Worm (Caenorhabditis elegans): ENCODE measurements around the gene gar-1.

DNA sequence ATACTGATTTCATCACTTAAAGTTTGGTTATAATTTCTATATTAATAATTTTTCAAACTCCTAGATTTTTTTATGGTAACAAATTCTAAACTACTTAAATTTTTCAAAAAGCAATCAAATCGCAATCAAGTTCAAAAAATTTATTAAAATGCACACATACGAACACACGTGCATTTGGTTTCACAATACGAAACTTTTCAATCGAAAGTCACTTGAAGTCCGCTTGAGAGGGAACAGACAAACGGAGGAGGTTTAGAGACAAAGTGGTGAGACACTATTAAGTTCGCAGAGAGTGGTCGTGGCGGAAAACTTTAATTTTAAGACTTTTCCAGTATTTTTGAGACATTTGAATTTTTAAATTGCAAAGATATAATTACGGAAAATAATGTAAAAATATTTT, 21.0 kb upstream of the gar-1 start, which contains the start of gene glr-8:
- TF ChIP-seq rec-8 (tag; optimal IDR thresholded peaks at IDR 0.05): no peak
- TF ChIP-seq snpc-4 (GFP tag; optimal IDR thresholded peaks at IDR 0.05): no peak
- no peak for TF ChIP-seq snpc-4 (tag; optimal IDR thresholded peaks at IDR 0.05)
- TF ChIP-seq lsl-1 (GFP tag; optimal IDR thresholded peaks at IDR 0.05): no peak
- TF ChIP-seq bed-1 (GFP tag; IDR thresholded peaks at IDR 0.05): no peak
- TF ChIP-seq aptf-2 (GFP tag; conservative IDR thresholded peaks at IDR 0.05): no peak

Data from whole organism, young adult.